Fruit fly (Drosophila melanogaster) whole organism: ENCODE data around the gene CNPYb.

Source experiments
- CG8478 ChIP-seq: fragments of >200 bp; optimal IDR thresholded peaks from 2 replicates; lab custom pipeline; 2018; ENCODE audit warnings: inconsistent platforms
- Dll ChIP-seq: fragments of >200 bp; optimal IDR thresholded peaks from 2 replicates; lab custom pipeline; 2017
- EcR ChIP-seq, 2 experiments: fragments of >200 bp; optimal IDR thresholded peaks; 2 replicates each; lab custom pipeline; 2017; ENCODE audit warnings: missing biosample characterization in 2 of 2, missing genetic modification characterization in 2 of 2, missing genetic modification reagents in 2 of 2
- pan ChIP-seq: fragments of >200 bp; optimal IDR thresholded peaks from 2 replicates; lab custom pipeline; 2017
- usp ChIP-seq: fragments of >200 bp; optimal IDR thresholded peaks from 2 replicates; lab custom pipeline; 2017; ENCODE audit warnings: missing biosample characterization, missing genetic modification characterization, mixed read lengths

DNA sequence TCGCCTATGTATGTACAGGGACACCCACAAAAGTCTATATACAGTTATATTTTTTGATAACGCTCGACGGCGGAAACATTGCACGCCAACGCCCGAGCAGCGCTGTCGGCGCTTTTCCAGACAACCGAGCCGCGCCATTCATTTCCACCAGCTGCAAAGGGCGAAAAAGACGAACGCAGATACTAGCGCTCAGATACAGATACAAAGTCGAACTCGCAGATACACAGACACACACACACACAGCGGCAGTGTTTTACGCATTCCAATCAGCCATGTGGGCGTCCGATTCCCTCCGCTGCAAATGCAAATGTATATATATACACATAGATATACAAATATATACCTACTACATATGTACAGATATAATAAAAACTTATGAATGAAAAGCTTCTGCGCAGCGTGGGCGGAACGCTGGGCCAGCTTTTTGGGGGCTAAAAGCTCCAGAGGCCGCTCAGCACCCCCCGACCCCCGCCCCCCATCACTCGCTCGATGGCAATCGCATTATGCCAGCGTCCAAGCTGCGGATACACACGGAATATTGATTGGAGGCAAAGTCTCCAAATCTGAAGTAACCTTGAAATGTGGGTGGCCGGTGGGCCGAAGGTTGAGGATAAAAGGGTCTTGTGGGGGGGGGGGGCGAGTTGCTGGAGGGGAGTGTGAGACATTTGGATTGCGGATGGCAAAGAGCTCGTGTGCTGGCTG, 4.4 kb downstream of the CNPYb start:
- TF ChIP-seq CG8478 (lab: Kevin White, UChicago) (no peak), pan (lab: Kevin White, UChicago) (no peak), Dll (lab: Kevin White, UChicago) (no peak), usp (GFP tag; lab: Kevin White, UChicago) (no peak), EcR (GFP tag; optimal IDR thresholded peaks at IDR 0.05; lab: Kevin White, UChicago) (no peak)
